Fruit fly (Drosophila melanogaster) whole organism, embryonic: Measurements from ENCODE around the gene CG9426.

ENCODE experiments used
- Awh ChIP-seq: fragments of 200-800 bp; sonication (Bioruptor generic); IDR thresholded peaks from 2 replicates; pipeline ENCODE4, ENCODE4 v1.3.6; 2022; ENCODE audit warnings: missing biosample characterization, missing genetic modification characterization
- CG12299 ChIP-seq: fragments of 200-800 bp; sonication (Bioruptor generic); optimal IDR thresholded peaks from 2 replicates; lab custom pipeline; 2018; ENCODE audit warnings: missing biosample characterization, mild to moderate bottlenecking, missing genetic modification characterization
- CG14014 ChIP-seq: fragments of 200-800 bp; sonication (Bioruptor generic); IDR thresholded peaks from 2 replicates; pipeline ENCODE4 v1.3.6; 2022; ENCODE audit warnings: missing biosample characterization, missing genetic modification characterization
- CG30403 ChIP-seq: fragments of 200-800 bp; sonication (Bioruptor generic); optimal IDR thresholded peaks from 3 replicates; lab custom pipeline; 2016; ENCODE audit warnings: missing biosample characterization, missing genetic modification characterization
- CG3281 ChIP-seq: fragments of 200-800 bp; sonication (Bioruptor generic); optimal IDR thresholded peaks from 3 replicates; lab custom pipeline; 2017; ENCODE audit warnings: missing biosample characterization, mild to moderate bottlenecking, missing genetic modification characterization
- CG33213 ChIP-seq: fragments of 200-800 bp; sonication (Bioruptor generic); optimal IDR thresholded peaks from 3 replicates; lab custom pipeline; 2016; ENCODE audit warnings: missing biosample characterization, missing genetic modification characterization
- CG4617 ChIP-seq: fragments of 200-800 bp; sonication (Bioruptor generic); optimal IDR thresholded peaks from 3 replicates; lab custom pipeline; 2016; ENCODE audit warnings: missing biosample characterization, missing genetic modification characterization, borderline replicate concordance
- CG4707 ChIP-seq: fragments of 200-800 bp; sonication (Bioruptor generic); optimal IDR thresholded peaks from 2 replicates; lab custom pipeline; 2018; ENCODE audit warnings: missing biosample characterization, mild to moderate bottlenecking, missing genetic modification characterization, moderate library complexity
- CG6689 ChIP-seq: fragments of 200-800 bp; sonication (Bioruptor generic); IDR thresholded peaks from 2 replicates; pipeline ENCODE4 v1.3.6; 2022; ENCODE audit warnings: missing biosample characterization, missing genetic modification characterization
- CG9437 ChIP-seq: fragments of 200-800 bp; sonication (Bioruptor generic); optimal IDR thresholded peaks from 2 replicates; lab custom pipeline; 2018; ENCODE audit warnings: missing biosample characterization, mild to moderate bottlenecking, missing genetic modification characterization
- CG9817 ChIP-seq: fragments of 200-800 bp; sonication (Bioruptor generic); optimal IDR thresholded peaks from 2 replicates; lab custom pipeline; 2018; ENCODE audit warnings: missing biosample characterization, mild to moderate bottlenecking, missing genetic modification characterization, moderate library complexity
- Drgx ChIP-seq: fragments of 200-800 bp; sonication (Bioruptor generic); IDR thresholded peaks from 2 replicates; pipeline ENCODE4 v1.3.6; 2022; ENCODE audit warnings: missing biosample characterization, missing genetic modification characterization
- Elba2 ChIP-seq: fragments of 200-800 bp; sonication (Bioruptor generic); optimal IDR thresholded peaks from 3 replicates; lab custom pipeline; 2016; ENCODE audit warnings: missing biosample characterization, missing genetic modification characterization
- HLH54F ChIP-seq: fragments of 200-800 bp; sonication (Bioruptor generic); optimal IDR thresholded peaks from 3 replicates; lab custom pipeline; 2016; ENCODE audit warnings: missing biosample characterization, missing genetic modification characterization
- HmgD ChIP-seq: fragments of 200-800 bp; sonication (Bioruptor generic); optimal IDR thresholded peaks from 3 replicates; lab custom pipeline; 2016; ENCODE audit warnings: missing biosample characterization, missing genetic modification characterization
- MBD-R2 ChIP-seq: fragments of 200-800 bp; sonication (Bioruptor generic); IDR thresholded peaks from 2 replicates; pipeline ENCODE4 v1.3.6; 2022; ENCODE audit warnings: missing biosample characterization, missing genetic modification characterization
- MESR4 ChIP-seq: fragments of 200-800 bp; sonication (Bioruptor generic); optimal IDR thresholded peaks from 2 replicates; lab custom pipeline; 2018; ENCODE audit warnings: missing biosample characterization, mild to moderate bottlenecking, missing genetic modification characterization, moderate library complexity
- Meics ChIP-seq: fragments of 200-800 bp; sonication (Bioruptor generic); optimal IDR thresholded peaks from 2 replicates; lab custom pipeline; 2017; ENCODE audit warnings: missing biosample characterization, mild to moderate bottlenecking, missing genetic modification characterization
- NC2α ChIP-seq: fragments of 200-800 bp; sonication (Bioruptor generic); optimal IDR thresholded peaks from 2 replicates; lab custom pipeline; 2016; ENCODE audit warnings: missing biosample characterization, missing genetic modification characterization
- NK7.1 ChIP-seq: fragments of 200-800 bp; sonication (Bioruptor generic); optimal IDR thresholded peaks from 3 replicates; lab custom pipeline; 2016; ENCODE audit warnings: missing biosample characterization, missing genetic modification characterization
- Trl ChIP-seq, 3 experiments: fragments of >200 bp in 2 of 3; fragments of 200-800 bp in 1 of 3; sonication (Bioruptor generic) in 1 of 3; optimal IDR thresholded peaks; 2 replicates in 1 of 3; 3 replicates in 2 of 3; lab custom pipeline; 2016 to 2017; ENCODE audit warnings: missing biosample characterization in 1 of 3, missing genetic modification characterization in 1 of 3
- YL-1 ChIP-seq: fragments of 200-800 bp; sonication (Bioruptor generic); optimal IDR thresholded peaks from 3 replicates; lab custom pipeline; 2017; ENCODE audit warnings: missing biosample characterization, mild to moderate bottlenecking, missing genetic modification characterization
- amos ChIP-seq: fragments of 200-800 bp; sonication (Bioruptor generic); IDR thresholded peaks from 2 replicates; pipeline ENCODE4 v1.3.6; 2022; ENCODE audit warnings: missing biosample characterization, missing genetic modification characterization; ENCODE audit not compliant: partially characterized antibody
- ara ChIP-seq: fragments of 200-800 bp; sonication (Bioruptor generic); IDR thresholded peaks from 2 replicates; pipeline ENCODE4 v1.3.6; 2022; ENCODE audit warnings: missing biosample characterization, missing genetic modification characterization
- bigmax ChIP-seq: fragments of 200-800 bp; sonication (Bioruptor generic); optimal IDR thresholded peaks from 2 replicates; lab custom pipeline; 2018; ENCODE audit warnings: missing biosample characterization, mild to moderate bottlenecking, missing genetic modification characterization
- dysf ChIP-seq: fragments of 200-800 bp; sonication (Bioruptor generic); IDR thresholded peaks from 3 replicates; pipeline ENCODE4 v1.3.6; 2022; ENCODE audit warnings: missing biosample characterization, missing genetic modification characterization
- gem ChIP-seq: fragments of 200-800 bp; sonication (Bioruptor generic); optimal IDR thresholded peaks from 2 replicates; lab custom pipeline; 2019; ENCODE audit warnings: missing biosample characterization, mild to moderate bottlenecking, missing genetic modification characterization, moderate library complexity
- gfzf ChIP-seq: fragments of 200-800 bp; sonication (Bioruptor generic); optimal IDR thresholded peaks from 2 replicates; lab custom pipeline; 2016; ENCODE audit warnings: missing biosample characterization, mild to moderate bottlenecking, missing genetic modification characterization, moderate library complexity
- hkb ChIP-seq, 2 experiments: fragments of 200-800 bp in 1 of 2; fragments of >200 bp in 1 of 2; sonication (Bioruptor generic) in 1 of 2; IDR thresholded peaks in 1 of 2; optimal IDR thresholded peaks in 1 of 2; 2 replicates each; pipeline versions ENCODE4 v1.3.6 to Lab custom; 2017 to 2022; ENCODE audit warnings: missing biosample characterization in 1 of 2, missing genetic modification characterization in 1 of 2
- hth ChIP-seq: fragments of >200 bp; optimal IDR thresholded peaks from 2 replicates; lab custom pipeline; 2017; ENCODE audit warnings: inconsistent platforms
- mld ChIP-seq: fragments of 200-800 bp; sonication (Bioruptor generic); IDR thresholded peaks from 3 replicates; pipeline ENCODE4 v1.3.6; 2022; ENCODE audit warnings: missing biosample characterization, missing genetic modification characterization; ENCODE audit not compliant: partially characterized antibody
- onecut ChIP-seq: fragments of 200-800 bp; sonication (Bioruptor generic); IDR thresholded peaks from 2 replicates; pipeline ENCODE4 v1.3.6; 2022; ENCODE audit warnings: missing biosample characterization, missing genetic modification characterization
- pan ChIP-seq, 4 experiments: fragments of >200 bp in 3 of 4; fragments of 200-800 bp in 1 of 4; sonication (Bioruptor generic) in 1 of 4; optimal IDR thresholded peaks in 3 of 4; IDR thresholded peaks in 1 of 4; 2 replicates each; pipeline versions ENCODE4 v1.3.6 to Lab custom; 2017 to 2022; ENCODE audit warnings: missing biosample characterization in 2 of 4, missing genetic modification characterization in 2 of 4, mixed read lengths in 1 of 4
- ranshi ChIP-seq: fragments of 200-800 bp; sonication (Bioruptor generic); IDR thresholded peaks from 2 replicates; pipeline ENCODE4 v1.3.6; 2022; ENCODE audit warnings: missing biosample characterization, missing genetic modification characterization
- trem ChIP-seq: fragments of 200-800 bp; optimal IDR thresholded peaks from 3 replicates; lab custom pipeline; 2019; ENCODE audit warnings: missing biosample characterization, mild to moderate bottlenecking, missing genetic modification characterization, moderate library complexity
- unc-4 ChIP-seq: fragments of 200-800 bp; sonication (Bioruptor generic); IDR thresholded peaks from 2 replicates; pipeline ENCODE4 v1.3.6; 2022; ENCODE audit warnings: missing biosample characterization, missing genetic modification characterization; ENCODE audit not compliant: partially characterized antibody
- z ChIP-seq: fragments of 200-800 bp; sonication (Bioruptor generic); IDR thresholded peaks from 3 replicates; pipeline ENCODE4 v1.3.6; 2022; ENCODE audit warnings: missing biosample characterization, missing genetic modification characterization
- zen ChIP-seq: fragments of 200-800 bp; sonication (Bioruptor generic); optimal IDR thresholded peaks from 3 replicates; lab custom pipeline; 2018; ENCODE audit warnings: missing biosample characterization, mild to moderate bottlenecking, missing genetic modification characterization, moderate library complexity

CG9426 gene

DNA sequence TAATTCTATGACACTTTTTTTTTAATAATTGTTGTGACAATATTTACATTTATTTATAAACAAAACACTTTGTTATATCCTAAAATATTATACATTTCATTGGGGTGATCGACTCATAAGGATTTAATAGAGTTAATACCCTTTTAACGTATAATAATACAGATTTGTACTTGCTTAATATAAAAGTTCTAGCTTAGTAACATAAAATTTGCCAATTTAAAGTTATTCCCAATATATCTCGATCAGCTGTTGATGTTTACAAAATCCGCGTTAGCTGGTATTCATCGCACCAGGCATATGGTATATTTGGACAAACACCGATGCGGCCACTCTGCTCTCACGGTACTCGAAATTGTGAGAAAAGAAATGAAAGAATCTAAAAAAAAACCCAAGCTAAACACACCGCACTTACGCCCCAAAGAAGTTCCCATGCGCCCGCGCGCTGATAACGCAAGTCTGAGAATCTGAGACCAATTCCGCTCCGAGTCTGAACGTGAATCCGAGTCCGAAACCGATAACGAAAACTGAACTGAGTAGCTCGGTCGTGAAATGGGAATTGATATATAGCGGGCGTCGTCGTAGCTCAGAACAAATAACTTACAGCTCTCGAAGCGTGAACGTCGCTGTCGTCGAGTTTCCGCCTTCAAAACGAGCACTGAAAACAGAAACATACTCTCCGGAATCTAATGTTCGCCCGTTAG lies 16.1 kb downstream of the CG9426 start, which contains the start of gene Pect (continued):
- TF ChIP-seq Trl (optimal IDR thresholded peaks at IDR 0.05; lab: Kevin White, UChicago) (peak in 1 of 2 experiments; percentile 66), Trl (GFP tag; optimal IDR thresholded peaks at IDR 0.05; lab: Kevin White, UChicago) (no peak), HmgD (GFP tag; lab: Kevin White, UChicago) (peak; percentile 34), zen (tag; lab: Kevin White, UChicago) (no peak), NC2α (GFP tag; lab: Kevin White, UChicago) (peak; percentile 8), gem (tag; lab: Kevin White, UChicago) (no peak), onecut (GFP tag; lab: Robert Waterston, UW) (no peak; the same call in 1 of the 2 replicates), Drgx (GFP tag; lab: Robert Waterston, UW) (0 out of 2 replicates have a peak, but pooled peaks have one; percentile 9), z (GFP tag; lab: Robert Waterston, UW) (peak; percentile 77), CG3281 (GFP tag; lab: Kevin White, UChicago) (no peak), CG33213 (GFP tag; lab: Kevin White, UChicago) (peak; percentile 0), hkb (optimal IDR thresholded peaks at IDR 0.05; lab: Kevin White, UChicago) (no peak), hkb (GFP tag; IDR thresholded peaks at IDR 0.05; lab: Robert Waterston, UW) (0 out of 2 replicates have a peak, but pooled peaks have one; percentile 52), NK7.1 (no peak), unc-4 (GFP tag; lab: Robert Waterston, UW) (peak; percentile 60), ranshi (peak; percentile 42; the same call in 1 of the 2 replicates), bigmax (GFP tag; lab: Kevin White, UChicago) (no peak), CG9817 (tag; lab: Kevin White, UChicago) (peak; percentile 16)
- TF ChIP-seq, all 482 proteins: peak for 136

- TF ChIP-seq trem (tag; lab: Kevin White, UChicago) (peak; percentile 43), Elba2 (GFP tag; lab: Kevin White, UChicago) (peak; percentile 30), dysf (GFP tag; lab: Robert Waterston, UW) (peak; percentile 40; the same call in 1 of the 3 replicates), CG4707 (peak; percentile 89), hth (no peak), bigmax (GFP tag; lab: Kevin White, UChicago) (no peak), MBD-R2 (GFP tag; lab: Robert Waterston, UW) (peak; percentile 44), YL-1 (GFP tag; lab: Kevin White, UChicago) (peak; percentile 5), CG9437 (GFP tag; lab: Kevin White, UChicago) (peak; percentile 29), CG4617 (GFP tag; lab: Kevin White, UChicago) (peak; percentile 71), ara (GFP tag; lab: Robert Waterston, UW) (0 out of 2 replicates have a peak, but pooled peaks have one; percentile 1), mld (0 out of 3 replicates have a peak, but pooled peaks have one; percentile 29), CG30403 (GFP tag; lab: Kevin White, UChicago) (peak; percentile 50), CG6689 (0 out of 2 replicates have a peak, but pooled peaks have one; percentile 12), amos (GFP tag; lab: Robert Waterston, UW) (0 out of 2 replicates have a peak, but pooled peaks have one; percentile 9), CG12299 (peak; percentile 40), CG14014 (GFP tag; lab: Robert Waterston, UW) (0 out of 2 replicates have a peak, but pooled peaks have one; percentile 13), pan (optimal IDR thresholded peaks at IDR 0.05; lab: Kevin White, UChicago) (no peak), pan (GFP tag; optimal IDR thresholded peaks at IDR 0.05 in 1 of 2, IDR thresholded peaks at IDR 0.05 in 1 of 2) (peak in 1 of 2 experiments; percentile 53), Meics (GFP tag; lab: Kevin White, UChicago) (no peak), HLH54F (GFP tag; lab: Kevin White, UChicago) (no peak), MESR4 (GFP tag; lab: Kevin White, UChicago) (peak; percentile 64), Awh (GFP tag; lab: Robert Waterston, UW) (0 out of 2 replicates have a peak, but pooled peaks have one; percentile 9), gfzf (GFP tag; lab: Kevin White, UChicago) (no peak)
Observed at dm6 chr2L:13202960-13203436, 16.7 kb downstream of the CG9426 start, which contains the start of gene CG16972. Gene CG16972, minus strand, starts transcription at chr2L:13203295.
